Fruit fly (Drosophila melanogaster) whole organism, embryonic: ENCODE results near the gene ScpX.
A peak's percentile ranks its signal among the peaks of the same experiment; 100 is the strongest.

ENCODE experiments used
- Abd-B ChIP-seq: fragments of 200-800 bp; sonication (Bioruptor generic); optimal IDR thresholded peaks from 2 replicates; lab custom pipeline; 2018; ENCODE audit warnings: missing biosample characterization, mild to moderate bottlenecking, missing genetic modification characterization, moderate library complexity
- CG12299 ChIP-seq: fragments of 200-800 bp; sonication (Bioruptor generic); optimal IDR thresholded peaks from 2 replicates; lab custom pipeline; 2018; ENCODE audit warnings: missing biosample characterization, mild to moderate bottlenecking, missing genetic modification characterization
- CG1529 ChIP-seq: fragments of 200-800 bp; sonication (Bioruptor generic); optimal IDR thresholded peaks from 3 replicates; lab custom pipeline; 2018; ENCODE audit warnings: missing biosample characterization, missing genetic modification characterization
- CG1602 ChIP-seq: fragments of 200-800 bp; sonication (Bioruptor generic); optimal IDR thresholded peaks from 3 replicates; lab custom pipeline; 2016; ENCODE audit warnings: missing biosample characterization, missing genetic modification characterization
- CG16815 ChIP-seq: fragments of 200-800 bp; sonication (Bioruptor generic); optimal IDR thresholded peaks from 3 replicates; lab custom pipeline; 2017; ENCODE audit warnings: missing biosample characterization, mild to moderate bottlenecking, missing genetic modification characterization
- CG16863 ChIP-seq: fragments of 200-800 bp; sonication (Bioruptor generic); optimal IDR thresholded peaks from 3 replicates; lab custom pipeline; 2016; ENCODE audit warnings: missing biosample characterization, missing genetic modification characterization
- CG31224 ChIP-seq: fragments of 200-800 bp; sonication (Bioruptor generic); IDR thresholded peaks from 2 replicates; pipeline ENCODE4 v1.3.6; 2022; ENCODE audit warnings: missing biosample characterization, missing genetic modification characterization
- CG3163 ChIP-seq: fragments of 200-800 bp; sonication (Bioruptor generic); optimal IDR thresholded peaks from 3 replicates; lab custom pipeline; 2016; ENCODE audit warnings: missing biosample characterization, missing genetic modification characterization
- CG32772 ChIP-seq: fragments of 200-800 bp; sonication (Bioruptor generic); IDR thresholded peaks from 2 replicates; pipeline ENCODE4 v1.3.6; 2022; ENCODE audit warnings: missing biosample characterization, missing genetic modification characterization
- CG3281 ChIP-seq: fragments of 200-800 bp; sonication (Bioruptor generic); optimal IDR thresholded peaks from 3 replicates; lab custom pipeline; 2017; ENCODE audit warnings: missing biosample characterization, mild to moderate bottlenecking, missing genetic modification characterization
- CG34224 ChIP-seq: fragments of 200-800 bp; sonication (Bioruptor generic); IDR thresholded peaks from 3 replicates; pipeline ENCODE4 v1.3.6; 2022; ENCODE audit warnings: missing biosample characterization, missing genetic modification characterization; ENCODE audit not compliant: partially characterized antibody
- CG5180 ChIP-seq: fragments of 200-800 bp; sonication (Bioruptor generic); optimal IDR thresholded peaks from 3 replicates; lab custom pipeline; 2017; ENCODE audit warnings: missing biosample characterization, missing genetic modification characterization, mild to moderate bottlenecking, moderate library complexity, missing genetic modification reagents
- CG6689 ChIP-seq: fragments of 200-800 bp; sonication (Bioruptor generic); IDR thresholded peaks from 2 replicates; pipeline ENCODE4 v1.3.6; 2022; ENCODE audit warnings: missing biosample characterization, missing genetic modification characterization
- CG6765 ChIP-seq: fragments of 200-800 bp; sonication (Bioruptor generic); optimal IDR thresholded peaks from 3 replicates; lab custom pipeline; 2017; ENCODE audit warnings: missing biosample characterization, mild to moderate bottlenecking, missing genetic modification characterization
- CG6854 ChIP-seq: fragments of 200-800 bp; sonication (Bioruptor generic); optimal IDR thresholded peaks from 3 replicates; lab custom pipeline; 2017; ENCODE audit warnings: missing biosample characterization, mild to moderate bottlenecking, missing genetic modification characterization
- CG7963 ChIP-seq: fragments of 200-800 bp; sonication (Bioruptor generic); IDR thresholded peaks from 3 replicates; pipeline ENCODE4 v1.3.6; 2022; ENCODE audit warnings: missing biosample characterization, missing genetic modification characterization; ENCODE audit not compliant: partially characterized antibody
- CG8089 ChIP-seq: fragments of 200-800 bp; sonication (Bioruptor generic); optimal IDR thresholded peaks from 3 replicates; lab custom pipeline; 2016; ENCODE audit warnings: missing biosample characterization, missing genetic modification characterization
- CTCF ChIP-seq: fragments of 200-800 bp; sonication (Bioruptor generic); optimal IDR thresholded peaks from 2 replicates; lab custom pipeline; 2017; ENCODE audit warnings: missing biosample characterization, mild to moderate bottlenecking, missing genetic modification characterization, moderate library complexity
- E2f1 ChIP-seq: fragments of 200-800 bp; sonication (Bioruptor generic); IDR thresholded peaks from 2 replicates; pipeline ENCODE4 v1.3.6; 2022; ENCODE audit warnings: missing biosample characterization, missing genetic modification characterization
- Ets65A ChIP-seq: fragments of 200-800 bp; sonication (Bioruptor generic); peaks from one replicate; lab custom pipeline; 2016; ENCODE audit warnings: missing biosample characterization, missing genetic modification characterization
- H15 ChIP-seq: fragments of 200-800 bp; sonication (Bioruptor generic); IDR thresholded peaks from 3 replicates; pipeline ENCODE4 v1.3.6; 2022; ENCODE audit warnings: missing biosample characterization, missing genetic modification characterization
- HHEX ChIP-seq: fragments of 200-800 bp; sonication (Bioruptor generic); optimal IDR thresholded peaks from 3 replicates; lab custom pipeline; 2017; ENCODE audit warnings: missing biosample characterization, mild to moderate bottlenecking, missing genetic modification characterization, missing genetic modification reagents
- Hmx ChIP-seq: fragments of 200-800 bp; sonication (Bioruptor generic); optimal IDR thresholded peaks from 2 replicates; lab custom pipeline; 2016; ENCODE audit warnings: missing biosample characterization, missing genetic modification characterization
- Hr78 ChIP-seq, 2 experiments: fragments of 200-800 bp in 1 of 2; fragments of >200 bp in 1 of 2; sonication (Bioruptor generic) in 1 of 2; optimal IDR thresholded peaks; 2 replicates each; lab custom pipeline; 2017 to 2019; ENCODE audit warnings: missing biosample characterization in 2 of 2, missing genetic modification characterization in 2 of 2, mild to moderate bottlenecking in 1 of 2, moderate library complexity in 1 of 2
- MESR4 ChIP-seq: fragments of 200-800 bp; sonication (Bioruptor generic); optimal IDR thresholded peaks from 2 replicates; lab custom pipeline; 2018; ENCODE audit warnings: missing biosample characterization, mild to moderate bottlenecking, missing genetic modification characterization, moderate library complexity
- Max ChIP-seq: fragments of 200-800 bp; sonication (Bioruptor generic); optimal IDR thresholded peaks from 2 replicates; lab custom pipeline; 2016; ENCODE audit warnings: missing biosample characterization, mild to moderate bottlenecking, missing genetic modification characterization
- Meics ChIP-seq: fragments of 200-800 bp; sonication (Bioruptor generic); optimal IDR thresholded peaks from 2 replicates; lab custom pipeline; 2017; ENCODE audit warnings: missing biosample characterization, mild to moderate bottlenecking, missing genetic modification characterization
- Nf-YC ChIP-seq: fragments of 200-800 bp; optimal IDR thresholded peaks from 3 replicates; lab custom pipeline; 2019; ENCODE audit warnings: missing biosample characterization, mild to moderate bottlenecking, missing genetic modification characterization, moderate library complexity
- Side ChIP-seq: fragments of 200-800 bp; sonication (Bioruptor generic); optimal IDR thresholded peaks from 2 replicates; lab custom pipeline; 2016; ENCODE audit warnings: missing biosample characterization, missing genetic modification characterization
- abd-A ChIP-seq: fragments of 200-800 bp; sonication (Bioruptor generic); optimal IDR thresholded peaks from 3 replicates; lab custom pipeline; 2019; ENCODE audit warnings: missing biosample characterization, mild to moderate bottlenecking, missing genetic modification characterization, moderate library complexity
- ac ChIP-seq: fragments of 200-800 bp; sonication (Bioruptor generic); optimal IDR thresholded peaks from 3 replicates; lab custom pipeline; 2017; ENCODE audit warnings: missing biosample characterization, mild to moderate bottlenecking, missing genetic modification characterization
- al ChIP-seq: fragments of 200-800 bp; sonication (Bioruptor generic); IDR thresholded peaks from 2 replicates; pipeline ENCODE4 v1.3.6; 2022; ENCODE audit warnings: missing biosample characterization, missing genetic modification characterization
- ara ChIP-seq: fragments of 200-800 bp; sonication (Bioruptor generic); IDR thresholded peaks from 2 replicates; pipeline ENCODE4 v1.3.6; 2022; ENCODE audit warnings: missing biosample characterization, missing genetic modification characterization
- da ChIP-seq: fragments of 200-800 bp; sonication (Bioruptor generic); optimal IDR thresholded peaks from 2 replicates; lab custom pipeline; 2016; ENCODE audit warnings: missing biosample characterization, missing genetic modification characterization
- ewg ChIP-seq: fragments of 200-800 bp; sonication (Bioruptor generic); optimal IDR thresholded peaks from 3 replicates; lab custom pipeline; 2017; ENCODE audit warnings: mild to moderate bottlenecking, missing biosample characterization, missing genetic modification reagents, missing genetic modification characterization
- gcm ChIP-seq: fragments of 200-800 bp; sonication (Bioruptor generic); optimal IDR thresholded peaks from 2 replicates; lab custom pipeline; 2019; ENCODE audit warnings: missing biosample characterization, mild to moderate bottlenecking, missing genetic modification characterization, moderate library complexity
- gfzf ChIP-seq: fragments of 200-800 bp; sonication (Bioruptor generic); optimal IDR thresholded peaks from 2 replicates; lab custom pipeline; 2016; ENCODE audit warnings: missing biosample characterization, mild to moderate bottlenecking, missing genetic modification characterization, moderate library complexity
- gro ChIP-seq: fragments of 200-800 bp; sonication (Bioruptor generic); optimal IDR thresholded peaks from 2 replicates; lab custom pipeline; 2016; ENCODE audit warnings: missing biosample characterization, missing genetic modification characterization
- h ChIP-seq: fragments of >200 bp; optimal IDR thresholded peaks from 2 replicates; lab custom pipeline; 2017
- hb ChIP-seq: fragments of 200-800 bp; sonication (Bioruptor generic); IDR thresholded peaks from 3 replicates; pipeline ENCODE4 v1.3.6; 2022; ENCODE audit warnings: missing biosample characterization, missing genetic modification characterization; ENCODE audit not compliant: partially characterized antibody
- mam ChIP-seq: fragments of 200-800 bp; sonication (Bioruptor generic); optimal IDR thresholded peaks from 3 replicates; lab custom pipeline; 2016; ENCODE audit warnings: missing biosample characterization, missing genetic modification characterization
- mld ChIP-seq: fragments of 200-800 bp; sonication (Bioruptor generic); IDR thresholded peaks from 3 replicates; pipeline ENCODE4 v1.3.6; 2022; ENCODE audit warnings: missing biosample characterization, missing genetic modification characterization; ENCODE audit not compliant: partially characterized antibody
- nau ChIP-seq: fragments of 200-800 bp; sonication (Bioruptor generic); optimal IDR thresholded peaks from 3 replicates; lab custom pipeline; 2017; ENCODE audit warnings: missing biosample characterization, mild to moderate bottlenecking, missing genetic modification characterization, missing genetic modification reagents
- nom ChIP-seq: fragments of 200-800 bp; sonication (Bioruptor generic); optimal IDR thresholded peaks from 2 replicates; lab custom pipeline; 2017; ENCODE audit warnings: missing biosample characterization, missing genetic modification characterization, mild to moderate bottlenecking, moderate library complexity, missing genetic modification reagents
- pita ChIP-seq: fragments of 200-800 bp; sonication (Bioruptor generic); optimal IDR thresholded peaks from 2 replicates; lab custom pipeline; 2017; ENCODE audit warnings: missing biosample characterization, mild to moderate bottlenecking, missing genetic modification characterization
- pros ChIP-seq: fragments of 200-800 bp; sonication (Bioruptor generic); optimal IDR thresholded peaks from 3 replicates; lab custom pipeline; 2019; ENCODE audit warnings: missing biosample characterization, mild to moderate bottlenecking, missing genetic modification characterization, moderate library complexity
- scrt ChIP-seq: fragments of 200-800 bp; sonication (Bioruptor generic); optimal IDR thresholded peaks from 2 replicates; lab custom pipeline; 2018; ENCODE audit warnings: missing biosample characterization, mild to moderate bottlenecking, missing genetic modification characterization, moderate library complexity
- slou ChIP-seq: fragments of 200-800 bp; sonication (Bioruptor generic); optimal IDR thresholded peaks from 3 replicates; lab custom pipeline; 2016; ENCODE audit warnings: missing biosample characterization, missing genetic modification characterization
- toy ChIP-seq: fragments of 200-800 bp; sonication (Bioruptor generic); IDR thresholded peaks from 2 replicates; pipeline ENCODE4 v1.3.6; 2022; ENCODE audit warnings: missing biosample characterization, missing genetic modification characterization
- trem ChIP-seq: fragments of 200-800 bp; optimal IDR thresholded peaks from 3 replicates; lab custom pipeline; 2019; ENCODE audit warnings: missing biosample characterization, mild to moderate bottlenecking, missing genetic modification characterization, moderate library complexity
- zen2 ChIP-seq: fragments of 200-800 bp; sonication (Bioruptor generic); IDR thresholded peaks from 3 replicates; pipeline ENCODE4 v1.3.6; 2022; ENCODE audit warnings: missing biosample characterization, missing genetic modification characterization; ENCODE audit not compliant: partially characterized antibody

ScpX gene

DNA sequence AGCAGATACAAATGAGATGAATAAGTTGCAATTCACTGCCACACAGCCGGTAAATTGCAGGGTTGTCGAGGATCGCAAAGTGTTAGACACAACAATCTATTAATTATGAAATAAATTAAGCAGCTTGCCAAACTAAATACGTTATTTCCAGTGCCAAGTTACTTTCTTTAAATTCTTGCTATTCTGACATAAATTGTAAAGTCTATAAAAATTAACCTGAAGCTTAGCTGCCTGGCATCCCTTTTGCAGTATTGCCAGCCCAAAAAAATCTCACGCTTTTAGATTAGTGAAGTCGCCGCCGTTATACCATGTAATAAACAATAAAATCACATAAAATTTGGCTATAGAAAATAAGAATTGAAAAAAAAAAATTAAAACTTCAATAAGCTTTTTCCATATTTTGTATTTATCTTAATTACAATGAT is 26.6 kb downstream of the ScpX start (continued):
- peak; percentile 89 for TF ChIP-seq gcm (GFP tag; lab: Kevin White, UChicago)
- peak; percentile 83 for TF ChIP-seq ewg (GFP tag; lab: Kevin White, UChicago)
- TF ChIP-seq zen2: no peak
- TF ChIP-seq mld (GFP tag; lab: Robert Waterston, UW): no peak
- no peak for TF ChIP-seq abd-A (tag; lab: Kevin White, UChicago)
- TF ChIP-seq CG34224: no peak
- peak; percentile 75 for TF ChIP-seq Hmx (GFP tag; lab: Kevin White, UChicago)
- TF ChIP-seq CG8089 (GFP tag; lab: Kevin White, UChicago): peak; percentile 73
- peak; percentile 92 for TF ChIP-seq HHEX (GFP tag; lab: Kevin White, UChicago)
- peak; percentile 71 for TF ChIP-seq CG5180 (GFP tag; lab: Kevin White, UChicago)
- peak; percentile 95 for TF ChIP-seq mam
- peak; percentile 89 for TF ChIP-seq al
- TF ChIP-seq gfzf: no peak
- peak; percentile 32 for TF ChIP-seq MESR4 (GFP tag; lab: Kevin White, UChicago)
- peak; percentile 92 for TF ChIP-seq CG3281 (GFP tag; lab: Kevin White, UChicago)
- TF ChIP-seq h (lab: Kevin White, UChicago): no peak
- TF ChIP-seq nau: no peak
- TF ChIP-seq Side: peak; percentile 70
- peak; percentile 91 for TF ChIP-seq Meics
- TF ChIP-seq CG3163 (GFP tag; lab: Kevin White, UChicago): peak; percentile 66
- peak; percentile 40 for TF ChIP-seq CTCF (GFP tag; lab: Kevin White, UChicago)
- TF ChIP-seq hb (GFP tag; lab: Robert Waterston, UW): no peak
- peak; percentile 83 for TF ChIP-seq Nf-YC (tag; lab: Kevin White, UChicago)
- peak; percentile 80 for TF ChIP-seq da (GFP tag; lab: Kevin White, UChicago)
- TF ChIP-seq scrt (GFP tag; lab: Kevin White, UChicago): peak; percentile 82
- TF ChIP-seq CG1529 (GFP tag; lab: Kevin White, UChicago): peak; percentile 87
- peak; percentile 91 for TF ChIP-seq CG12299 (tag; lab: Kevin White, UChicago)
- peak; percentile 63 for TF ChIP-seq slou (GFP tag; lab: Kevin White, UChicago)
- TF ChIP-seq CG16815 (GFP tag; lab: Kevin White, UChicago): peak; percentile 80
- TF ChIP-seq CG6765: peak; percentile 81
- peak; percentile 89 for TF ChIP-seq CG1602
- TF ChIP-seq pros (GFP tag; lab: Kevin White, UChicago): no peak
- peak; percentile 82 for TF ChIP-seq CG16863 (GFP tag; lab: Kevin White, UChicago)
- peak; percentile 84 for TF ChIP-seq CG6854 (GFP tag; lab: Kevin White, UChicago)
- peak; percentile 92 for TF ChIP-seq CG32772 (GFP tag; lab: Robert Waterston, UW)
- peak; percentile 87 for TF ChIP-seq Abd-B (GFP tag; lab: Kevin White, UChicago)
- peak; percentile 86 for TF ChIP-seq ara (GFP tag; lab: Robert Waterston, UW)
- peak; percentile 86 for TF ChIP-seq E2f1 (GFP tag; lab: Robert Waterston, UW)
- peak; percentile 93 for TF ChIP-seq Ets65A
- TF ChIP-seq ac: peak; percentile 16
- TF ChIP-seq Hr78 (GFP tag; optimal IDR thresholded peaks at IDR 0.05; lab: Kevin White, UChicago): no peak
- peak; percentile 90 for TF ChIP-seq nom (GFP tag; lab: Kevin White, UChicago)
- no peak for TF ChIP-seq CG7963
- no peak for TF ChIP-seq pita (GFP tag; lab: Kevin White, UChicago)
- TF ChIP-seq Max (GFP tag; lab: Kevin White, UChicago): peak; percentile 59
- TF ChIP-seq gro (GFP tag; lab: Kevin White, UChicago): peak; percentile 76
- peak; percentile 80 for TF ChIP-seq trem (tag; lab: Kevin White, UChicago)
- TF ChIP-seq H15 (GFP tag; lab: Robert Waterston, UW): peak; percentile 88
- peak; percentile 92 for TF ChIP-seq CG6689
- peak; percentile 79 for TF ChIP-seq toy (GFP tag; lab: Robert Waterston, UW)
- TF ChIP-seq CG31224: peak; percentile 84
